Fruit fly (Drosophila melanogaster) whole organism, embryonic: Measurements from ENCODE around the gene CG31636.

Experiments
- Adf1 ChIP-seq: fragments of 200-800 bp; sonication (Bioruptor generic); IDR thresholded peaks from 2 replicates; pipeline ENCODE4 v1.3.6; 2022; ENCODE audit warnings: missing biosample characterization, missing genetic modification characterization
- B-H2 ChIP-seq: fragments of 200-800 bp; sonication (Bioruptor generic); optimal IDR thresholded peaks from 2 replicates; lab custom pipeline; 2018; ENCODE audit warnings: missing biosample characterization, mild to moderate bottlenecking, missing genetic modification characterization
- Blimp-1 ChIP-seq: fragments of 200-800 bp; sonication (Bioruptor generic); optimal IDR thresholded peaks from 3 replicates; lab custom pipeline; 2018; ENCODE audit warnings: missing biosample characterization, missing genetic modification characterization, mild to moderate bottlenecking, moderate library complexity, missing genetic modification reagents
- CG11085 ChIP-seq: fragments of 200-800 bp; sonication (Bioruptor generic); IDR thresholded peaks from 2 replicates; pipeline ENCODE4 v1.3.6; 2022; ENCODE audit warnings: missing biosample characterization, missing genetic modification characterization
- CG13287 ChIP-seq: fragments of 200-800 bp; sonication (Bioruptor generic); IDR thresholded peaks from 2 replicates; pipeline ENCODE4 v1.3.6; 2022; ENCODE audit warnings: missing biosample characterization, missing genetic modification characterization; ENCODE audit not compliant: partially characterized antibody
- CG1603 ChIP-seq: fragments of 200-800 bp; sonication (Bioruptor generic); optimal IDR thresholded peaks from 2 replicates; lab custom pipeline; 2019; ENCODE audit warnings: missing biosample characterization, mild to moderate bottlenecking, missing genetic modification characterization, moderate library complexity
- CG17568 ChIP-seq: fragments of 200-800 bp; sonication (Bioruptor generic); optimal IDR thresholded peaks from 2 replicates; lab custom pipeline; 2018; ENCODE audit warnings: missing biosample characterization, mild to moderate bottlenecking, missing genetic modification characterization, moderate library complexity
- CG17829 ChIP-seq: fragments of 200-800 bp; optimal IDR thresholded peaks from 2 replicates; lab custom pipeline; 2019; ENCODE audit warnings: missing biosample characterization, mild to moderate bottlenecking, missing genetic modification characterization, moderate library complexity
- CG17912 ChIP-seq: fragments of 200-800 bp; sonication (Bioruptor generic); optimal IDR thresholded peaks from 2 replicates; lab custom pipeline; 2018; ENCODE audit warnings: missing biosample characterization, mild to moderate bottlenecking, missing genetic modification characterization
- CG1792 ChIP-seq: fragments of 200-800 bp; sonication (Bioruptor generic); optimal IDR thresholded peaks from 2 replicates; lab custom pipeline; 2016; ENCODE audit warnings: missing biosample characterization, missing genetic modification characterization
- CG3163 ChIP-seq: fragments of 200-800 bp; sonication (Bioruptor generic); optimal IDR thresholded peaks from 3 replicates; lab custom pipeline; 2016; ENCODE audit warnings: missing biosample characterization, missing genetic modification characterization
- CG6689 ChIP-seq: fragments of 200-800 bp; sonication (Bioruptor generic); IDR thresholded peaks from 2 replicates; pipeline ENCODE4 v1.3.6; 2022; ENCODE audit warnings: missing biosample characterization, missing genetic modification characterization
- CG7271 ChIP-seq: fragments of 200-800 bp; sonication (Bioruptor generic); optimal IDR thresholded peaks from 2 replicates; lab custom pipeline; 2018; ENCODE audit warnings: missing biosample characterization, mild to moderate bottlenecking, missing genetic modification characterization, moderate library complexity
- CG8290 ChIP-seq, 3 experiments: fragments of 200-800 bp; sonication (Bioruptor generic); optimal IDR thresholded peaks; 2 replicates each; lab custom pipeline; 2016 to 2019; ENCODE audit warnings: missing biosample characterization in 3 of 3, missing genetic modification characterization in 3 of 3, mild to moderate bottlenecking in 2 of 3, moderate library complexity in 1 of 3
- CG9817 ChIP-seq: fragments of 200-800 bp; sonication (Bioruptor generic); optimal IDR thresholded peaks from 2 replicates; lab custom pipeline; 2018; ENCODE audit warnings: missing biosample characterization, mild to moderate bottlenecking, missing genetic modification characterization, moderate library complexity
- Dip3 ChIP-seq: fragments of 200-800 bp; sonication (Bioruptor generic); optimal IDR thresholded peaks from 3 replicates; lab custom pipeline; 2016; ENCODE audit warnings: missing biosample characterization, missing genetic modification characterization
- E2f2 ChIP-seq: fragments of 200-800 bp; sonication (Bioruptor generic); IDR thresholded peaks from 2 replicates; pipeline ENCODE4 v1.3.6; 2022; ENCODE audit warnings: missing biosample characterization, missing genetic modification characterization
- Fer2 ChIP-seq: fragments of 200-800 bp; sonication (Bioruptor generic); optimal IDR thresholded peaks from 2 replicates; lab custom pipeline; 2018; ENCODE audit warnings: missing biosample characterization, mild to moderate bottlenecking, missing genetic modification characterization, moderate library complexity
- Fer3 ChIP-seq: fragments of 200-800 bp; sonication (Bioruptor generic); optimal IDR thresholded peaks from 2 replicates; lab custom pipeline; 2018; ENCODE audit warnings: missing biosample characterization, mild to moderate bottlenecking, missing genetic modification characterization, moderate library complexity
- GATAe ChIP-seq: fragments of 200-800 bp; sonication (Bioruptor generic); conservative IDR thresholded peaks from 2 replicates; pipeline ENCODE4 v1.3.6; 2022; ENCODE audit warnings: missing biosample characterization, missing genetic modification characterization
- HHEX ChIP-seq: fragments of 200-800 bp; sonication (Bioruptor generic); optimal IDR thresholded peaks from 3 replicates; lab custom pipeline; 2017; ENCODE audit warnings: missing biosample characterization, mild to moderate bottlenecking, missing genetic modification characterization, missing genetic modification reagents
- Mad ChIP-seq: fragments of 200-800 bp; sonication (Bioruptor generic); optimal IDR thresholded peaks from 2 replicates; lab custom pipeline; 2016; ENCODE audit warnings: missing biosample characterization, missing genetic modification characterization
- Meics ChIP-seq: fragments of 200-800 bp; sonication (Bioruptor generic); optimal IDR thresholded peaks from 2 replicates; lab custom pipeline; 2017; ENCODE audit warnings: missing biosample characterization, mild to moderate bottlenecking, missing genetic modification characterization
- Myb ChIP-seq: fragments of 200-800 bp; sonication (Bioruptor generic); optimal IDR thresholded peaks from 2 replicates; lab custom pipeline; 2016; ENCODE audit warnings: missing biosample characterization, missing genetic modification characterization
- Nf-YB ChIP-seq: fragments of 200-800 bp; sonication (Bioruptor generic); optimal IDR thresholded peaks from 3 replicates; lab custom pipeline; 2019; ENCODE audit warnings: missing biosample characterization, mild to moderate bottlenecking, missing genetic modification characterization, moderate library complexity
- Opbp ChIP-seq: fragments of 200-800 bp; sonication (Bioruptor generic); IDR thresholded peaks from 3 replicates; pipeline ENCODE4 v1.3.6; 2022; ENCODE audit warnings: missing biosample characterization, missing genetic modification characterization; ENCODE audit not compliant: partially characterized antibody
- Pdp1 ChIP-seq, 2 experiments: fragments of 200-800 bp; sonication (Bioruptor generic); optimal IDR thresholded peaks; 3 replicates each; lab custom pipeline; 2016; ENCODE audit warnings: missing biosample characterization in 2 of 2, missing genetic modification characterization in 2 of 2, mild to moderate bottlenecking in 1 of 2, moderate library complexity in 1 of 2
- Sox102F ChIP-seq: fragments of 200-800 bp; sonication (Bioruptor generic); optimal IDR thresholded peaks from 2 replicates; lab custom pipeline; 2018; ENCODE audit warnings: missing biosample characterization, mild to moderate bottlenecking, missing genetic modification characterization, moderate library complexity
- ac ChIP-seq: fragments of 200-800 bp; sonication (Bioruptor generic); optimal IDR thresholded peaks from 3 replicates; lab custom pipeline; 2017; ENCODE audit warnings: missing biosample characterization, mild to moderate bottlenecking, missing genetic modification characterization
- ara ChIP-seq: fragments of 200-800 bp; sonication (Bioruptor generic); IDR thresholded peaks from 2 replicates; pipeline ENCODE4 v1.3.6; 2022; ENCODE audit warnings: missing biosample characterization, missing genetic modification characterization
- cg ChIP-seq: fragments of 200-800 bp; sonication (Bioruptor generic); optimal IDR thresholded peaks from 3 replicates; lab custom pipeline; 2019; ENCODE audit warnings: missing biosample characterization, mild to moderate bottlenecking, missing genetic modification characterization, moderate library complexity
- disco-r ChIP-seq: fragments of 200-800 bp; sonication (Bioruptor generic); optimal IDR thresholded peaks from 2 replicates; lab custom pipeline; 2016; ENCODE audit warnings: missing biosample characterization, missing genetic modification characterization
- fd96Cb ChIP-seq: fragments of 200-800 bp; sonication (Bioruptor generic); optimal IDR thresholded peaks from 2 replicates; lab custom pipeline; 2018; ENCODE audit warnings: missing biosample characterization, mild to moderate bottlenecking, missing genetic modification characterization, moderate library complexity
- hbn ChIP-seq: fragments of 200-800 bp; sonication (Bioruptor generic); IDR thresholded peaks from 2 replicates; pipeline ENCODE4 v1.3.6; 2022; ENCODE audit warnings: missing biosample characterization, missing genetic modification characterization; ENCODE audit not compliant: partially characterized antibody
- jigr1 ChIP-seq: fragments of 200-800 bp; sonication (Bioruptor generic); IDR thresholded peaks from 3 replicates; pipeline ENCODE4 v1.3.6; 2022; ENCODE audit warnings: missing biosample characterization, missing genetic modification characterization
- jing ChIP-seq: fragments of 200-800 bp; sonication (Bioruptor generic); optimal IDR thresholded peaks from 2 replicates; lab custom pipeline; 2018; ENCODE audit warnings: missing biosample characterization, mild to moderate bottlenecking, missing genetic modification characterization
- kah ChIP-seq: fragments of 200-800 bp; sonication (Bioruptor generic); optimal IDR thresholded peaks from 2 replicates; lab custom pipeline; 2018; ENCODE audit warnings: missing biosample characterization, mild to moderate bottlenecking, missing genetic modification characterization
- knrl ChIP-seq: fragments of 200-800 bp; sonication (Bioruptor generic); IDR thresholded peaks from 3 replicates; pipeline ENCODE4 v1.3.6; 2022; ENCODE audit warnings: missing biosample characterization, missing genetic modification characterization; ENCODE audit not compliant: partially characterized antibody
- nom ChIP-seq: fragments of 200-800 bp; sonication (Bioruptor generic); optimal IDR thresholded peaks from 2 replicates; lab custom pipeline; 2017; ENCODE audit warnings: missing biosample characterization, missing genetic modification characterization, mild to moderate bottlenecking, moderate library complexity, missing genetic modification reagents
- onecut ChIP-seq: fragments of 200-800 bp; sonication (Bioruptor generic); IDR thresholded peaks from 2 replicates; pipeline ENCODE4 v1.3.6; 2022; ENCODE audit warnings: missing biosample characterization, missing genetic modification characterization
- ro ChIP-seq: fragments of 200-800 bp; sonication (Bioruptor generic); IDR thresholded peaks from 2 replicates; pipeline ENCODE4 v1.3.6; 2022; ENCODE audit warnings: missing biosample characterization, missing genetic modification characterization
- sc ChIP-seq, 3 experiments: fragments of >200 bp in 2 of 3; fragments of 200-800 bp in 1 of 3; sonication (Bioruptor generic) in 1 of 3; optimal IDR thresholded peaks; 2 replicates in 2 of 3; 3 replicates in 1 of 3; lab custom pipeline; 2017; ENCODE audit warnings: mild to moderate bottlenecking in 1 of 3, missing biosample characterization in 1 of 3, missing genetic modification characterization in 1 of 3, missing genetic modification reagents in 1 of 3
- sens-2 ChIP-seq: fragments of 200-800 bp; sonication (Bioruptor generic); IDR thresholded peaks from 2 replicates; pipeline ENCODE4 v1.3.6; 2022; ENCODE audit warnings: missing biosample characterization, missing genetic modification characterization
- sisA ChIP-seq: fragments of 200-800 bp; sonication (Bioruptor generic); IDR thresholded peaks from 2 replicates; pipeline ENCODE4 v1.3.6; 2022; ENCODE audit warnings: missing biosample characterization, missing genetic modification characterization
- so ChIP-seq: fragments of 200-800 bp; sonication (Bioruptor generic); IDR thresholded peaks from 3 replicates; pipeline ENCODE4 v1.3.6; 2022; ENCODE audit warnings: missing biosample characterization, missing genetic modification characterization
- sr ChIP-seq: fragments of 200-800 bp; sonication (Bioruptor generic); IDR thresholded peaks from 3 replicates; pipeline ENCODE4 v1.3.6; 2022; ENCODE audit warnings: missing biosample characterization, missing genetic modification characterization
- ssp ChIP-seq: fragments of 200-800 bp; sonication (Bioruptor generic); IDR thresholded peaks from 2 replicates; pipeline ENCODE4 v1.3.6; 2022; ENCODE audit warnings: missing biosample characterization, missing genetic modification characterization
- zf30C ChIP-seq: fragments of 200-800 bp; sonication (Bioruptor generic); optimal IDR thresholded peaks from 3 replicates; lab custom pipeline; 2018; ENCODE audit warnings: missing biosample characterization, mild to moderate bottlenecking, missing genetic modification characterization
- zfh2 ChIP-seq: fragments of 200-800 bp; sonication (Bioruptor generic); optimal IDR thresholded peaks from 2 replicates; lab custom pipeline; 2016; ENCODE audit warnings: missing biosample characterization, missing genetic modification characterization

The CG31636 gene

dm6 chr2L:6693794-6694254 is 35.9 kb upstream of the CG31636 start (continued):
- TF ChIP-seq jing (GFP tag; lab: Kevin White, UChicago) (no peak), sr (GFP tag; lab: Robert Waterston, UW) (no peak), ssp (GFP tag; lab: Robert Waterston, UW) (no peak), Mad (no peak), CG1603 (peak; percentile 5), sisA (GFP tag; lab: Robert Waterston, UW) (0 out of 2 replicates have a peak, but pooled peaks have one; percentile 21), CG1792 (GFP tag; lab: Kevin White, UChicago) (no peak), Pdp1 (GFP tag; optimal IDR thresholded peaks at IDR 0.05; lab: Kevin White, UChicago) (no peak), CG9817 (tag; lab: Kevin White, UChicago) (no peak), knrl (GFP tag; lab: Robert Waterston, UW) (no peak), jigr1 (no peak), Fer3 (tag; lab: Kevin White, UChicago) (no peak), Dip3 (GFP tag; lab: Kevin White, UChicago) (no peak), E2f2 (GFP tag; lab: Robert Waterston, UW) (no peak; the same call in 1 of the 2 replicates), B-H2 (GFP tag; lab: Kevin White, UChicago) (no peak), Opbp (GFP tag; lab: Robert Waterston, UW) (no peak), CG3163 (no peak), CG13287 (GFP tag; lab: Robert Waterston, UW) (no peak), sens-2 (GFP tag; lab: Robert Waterston, UW) (no peak), CG17912 (GFP tag; lab: Kevin White, UChicago) (no peak), CG8290 (GFP tag; optimal IDR thresholded peaks at IDR 0.05; lab: Kevin White, UChicago) (peak; percentile 25), CG8290 (tag; optimal IDR thresholded peaks at IDR 0.05; lab: Kevin White, UChicago) (no peak), disco-r (GFP tag; lab: Kevin White, UChicago) (no peak), so (no peak), HHEX (GFP tag; lab: Kevin White, UChicago) (peak; percentile 30), Myb (no peak), CG7271 (tag; lab: Kevin White, UChicago) (no peak), kah (GFP tag; lab: Kevin White, UChicago) (no peak), zf30C (GFP tag; lab: Kevin White, UChicago) (no peak), Meics (peak; percentile 62), CG17568 (GFP tag; lab: Kevin White, UChicago) (no peak), CG6689 (GFP tag; lab: Robert Waterston, UW) (peak; percentile 45), Sox102F (peak; percentile 53), Fer2 (no peak), Nf-YB (GFP tag; lab: Kevin White, UChicago) (peak; percentile 37), zfh2 (GFP tag; lab: Kevin White, UChicago) (peak; percentile 0), hbn (GFP tag; lab: Robert Waterston, UW) (no peak), ro (GFP tag; lab: Robert Waterston, UW) (no peak), ac (GFP tag; lab: Kevin White, UChicago) (no peak), cg (GFP tag; lab: Kevin White, UChicago) (no peak), GATAe (no peak), Adf1 (GFP tag; lab: Robert Waterston, UW) (no peak), Blimp-1 (GFP tag; lab: Kevin White, UChicago) (peak; percentile 29), fd96Cb (tag; lab: Kevin White, UChicago) (peak; percentile 46), onecut (GFP tag; lab: Robert Waterston, UW) (0 out of 2 replicates have a peak, but pooled peaks have one; percentile 21), CG11085 (GFP tag; lab: Robert Waterston, UW) (no peak), ara (GFP tag; lab: Robert Waterston, UW) (no peak), nom (GFP tag; lab: Kevin White, UChicago) (peak; percentile 45), CG17829 (peak; percentile 67), sc (optimal IDR thresholded peaks at IDR 0.05; lab: Kevin White, UChicago) (no peak), sc (GFP tag; optimal IDR thresholded peaks at IDR 0.05; lab: Kevin White, UChicago) (peak; percentile 37)
